Comparison of ENCODE assay signal across 2 worm cellular contexts in the genomic region with DNA sequence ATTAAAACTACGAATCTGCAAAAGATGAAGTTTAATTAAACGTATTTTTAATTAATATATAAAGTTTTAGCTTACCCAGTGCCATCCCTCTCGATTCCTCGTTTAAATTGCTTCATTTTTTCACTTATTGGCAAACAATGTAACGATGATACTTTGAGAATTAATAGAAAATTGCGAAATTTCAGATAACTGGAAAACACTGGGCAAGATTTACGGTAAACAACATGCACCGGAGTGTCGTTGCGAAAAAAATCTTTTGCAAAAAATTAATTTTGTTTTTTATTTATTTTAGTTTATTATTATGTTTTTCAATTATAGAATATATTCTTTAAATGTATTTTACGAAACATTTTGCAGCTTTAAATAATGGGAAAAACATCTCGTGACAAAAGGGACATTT.
A peak's percentile ranks its signal among the peaks of the same experiment; 100 is the strongest.
TF ChIP-seq lines count a peak whose summit lies in the region.

A gene (minus strand): TSS at position 151 of the 400 bp plus-strand sequence.
A gene (plus strand): TSS at position 358 of the 400 bp plus-strand sequence.

TF ChIP-seq in whole organism, L1 larva, 84 proteins besides CTCF, POLR2A, EP300 and RAD21 (continued from another document):
- TF ChIP-seq mab-9 (GFP tag; IDR thresholded peaks at IDR 0.05; lab: Robert Waterston, UW) (no peak), nhr-11 (tag; optimal IDR thresholded peaks at IDR 0.05; lab: Kevin White, UChicago) (no peak), unc-30 (tag; optimal IDR thresholded peaks at IDR 0.05; lab: Kevin White, UChicago) (no peak), lin-15B (tag; optimal IDR thresholded peaks at IDR 0.05; lab: Kevin White, UChicago) (peak; percentile 21), mep-1 (tag; optimal IDR thresholded peaks at IDR 0.05; lab: Kevin White, UChicago) (peak; percentile 36), lin-35 (GFP tag; optimal IDR thresholded peaks at IDR 0.05; lab: Kevin White, UChicago) (peak in 1 of 2 experiments; percentile 47), fkh-4 (tag; optimal IDR thresholded peaks at IDR 0.05; lab: Kevin White, UChicago; ENCODE audit: borderline replicate concordance) (no peak), nhr-77 (tag; optimal IDR thresholded peaks at IDR 0.05; lab: Kevin White, UChicago) (no peak), zag-1 (tag; optimal IDR thresholded peaks at IDR 0.05; lab: Kevin White, UChicago) (no peak), irx-1 (tag; optimal IDR thresholded peaks at IDR 0.05; lab: Kevin White, UChicago) (no peak), swsn-7 (tag; optimal IDR thresholded peaks at IDR 0.05; lab: Kevin White, UChicago) (peak; percentile 2), aly-2 (tag; optimal IDR thresholded peaks at IDR 0.05; lab: Kevin White, UChicago) (no peak), hlh-4 (tag; optimal IDR thresholded peaks at IDR 0.05; lab: Kevin White, UChicago) (no peak), lin-39 (tag; optimal IDR thresholded peaks at IDR 0.05; lab: Kevin White, UChicago) (peak; percentile 8), isw-1 (GFP tag; IDR thresholded peaks at IDR 0.05; lab: Robert Waterston, UW) (no peak), skn-1 (tag; optimal IDR thresholded peaks at IDR 0.05; lab: Kevin White, UChicago) (peak; percentile 79), dsc-1 (tag; optimal IDR thresholded peaks at IDR 0.05; lab: Kevin White, UChicago) (no peak), nhr-71 (tag; optimal IDR thresholded peaks at IDR 0.05; lab: Kevin White, UChicago) (peak; percentile 41), nhr-20 (tag; optimal IDR thresholded peaks at IDR 0.05; lab: Kevin White, UChicago) (peak; percentile 1), blmp-1 (tag; optimal IDR thresholded peaks at IDR 0.05; lab: Kevin White, UChicago) (peak; percentile 29), snu-23 (GFP tag; optimal IDR thresholded peaks at IDR 0.05; lab: Kevin White, UChicago) (peak; percentile 18), C16A3.4 (tag; optimal IDR thresholded peaks at IDR 0.05; lab: Kevin White, UChicago) (no peak), pax-3 (tag; optimal IDR thresholded peaks at IDR 0.05; lab: Kevin White, UChicago) (no peak), lsy-2 (tag; optimal IDR thresholded peaks at IDR 0.05; lab: Kevin White, UChicago) (peak in 1 of 2 experiments; percentile 66), zip-4 (GFP tag; optimal IDR thresholded peaks at IDR 0.05; lab: Kevin White, UChicago) (peak; percentile 82), grh-1 (GFP tag; IDR thresholded peaks at IDR 0.05; lab: Robert Waterston, UW) (no peak), nhr-47 (tag; optimal IDR thresholded peaks at IDR 0.05; lab: Kevin White, UChicago) (peak; percentile 38), tlp-1 (tag; optimal IDR thresholded peaks at IDR 0.05; lab: Kevin White, UChicago) (no peak), lin-13 (GFP tag; optimal IDR thresholded peaks at IDR 0.05; lab: Kevin White, UChicago) (no peak), dpl-1 (GFP tag; optimal IDR thresholded peaks at IDR 0.05; lab: Kevin White, UChicago) (peak in 1 of 3 experiments; percentile 29)

TF ChIP-seq in whole organism, L2 larva, 48 proteins besides CTCF, POLR2A, EP300 and RAD21 (continued from another document):
- TF ChIP-seq lin-39 (tag; optimal IDR thresholded peaks at IDR 0.05; lab: Kevin White, UChicago) (no peak), gmeb-1 (tag; optimal IDR thresholded peaks at IDR 0.05; lab: Kevin White, UChicago) (peak; percentile 6), Y55F3AM.14 (GFP tag; optimal IDR thresholded peaks at IDR 0.05; lab: Kevin White, UChicago) (no peak), R02D3.7 (tag; optimal IDR thresholded peaks at IDR 0.05; lab: Kevin White, UChicago) (peak; percentile 55), nhr-237 (tag; optimal IDR thresholded peaks at IDR 0.05; lab: Kevin White, UChicago) (no peak), unc-55 (GFP tag; optimal IDR thresholded peaks at IDR 0.05; lab: Kevin White, UChicago) (peak; percentile 86), nhr-6 (tag; optimal IDR thresholded peaks at IDR 0.05; lab: Kevin White, UChicago) (no peak), crh-2 (tag; optimal IDR thresholded peaks at IDR 0.05; lab: Kevin White, UChicago) (peak; percentile 9), unc-62 (GFP tag; optimal IDR thresholded peaks at IDR 0.05; lab: Kevin White, UChicago) (no peak), F13H6.1 (tag; optimal IDR thresholded peaks at IDR 0.05; lab: Kevin White, UChicago) (no peak), ztf-11 (tag; optimal IDR thresholded peaks at IDR 0.05; lab: Kevin White, UChicago) (no peak), snpc-4 (tag; optimal IDR thresholded peaks at IDR 0.05; lab: Kevin White, UChicago) (no peak), nhr-129 (tag; optimal IDR thresholded peaks at IDR 0.05; lab: Kevin White, UChicago) (no peak), unc-39 (tag; optimal IDR thresholded peaks at IDR 0.05; lab: Kevin White, UChicago) (no peak), nhr-25 (tag; optimal IDR thresholded peaks at IDR 0.05; lab: Kevin White, UChicago) (peak; percentile 5), ceh-16 (tag; optimal IDR thresholded peaks at IDR 0.05; lab: Kevin White, UChicago) (no peak), nhr-11 (tag; optimal IDR thresholded peaks at IDR 0.05; lab: Kevin White, UChicago) (no peak), mab-5 (tag; optimal IDR thresholded peaks at IDR 0.05; lab: Kevin White, UChicago) (no peak), skn-1 (tag; optimal IDR thresholded peaks at IDR 0.05; lab: Kevin White, UChicago) (no peak), alr-1 (tag; optimal IDR thresholded peaks at IDR 0.05; lab: Kevin White, UChicago) (no peak), sma-3 (GFP tag; optimal IDR thresholded peaks at IDR 0.05; lab: Kevin White, UChicago) (no peak), ama-1 (optimal IDR thresholded peaks at IDR 0.05; lab: Kevin White, UChicago) (no peak), mbf-1 (tag; optimal IDR thresholded peaks at IDR 0.05; lab: Kevin White, UChicago) (no peak), ceh-82 (tag; optimal IDR thresholded peaks at IDR 0.05; lab: Kevin White, UChicago) (no peak), peb-1 (tag; optimal IDR thresholded peaks at IDR 0.05; lab: Kevin White, UChicago) (no peak), nhr-23 (tag; optimal IDR thresholded peaks at IDR 0.05; lab: Kevin White, UChicago) (no peak), sma-9 (GFP tag; optimal IDR thresholded peaks at IDR 0.05; lab: Kevin White, UChicago) (no peak), sma-9 (tag; optimal IDR thresholded peaks at IDR 0.05; lab: Kevin White, UChicago) (no peak), blmp-1 (tag; optimal IDR thresholded peaks at IDR 0.05; lab: Kevin White, UChicago; ENCODE audit: insufficient read depth) (no peak), elt-3 (tag; optimal IDR thresholded peaks at IDR 0.05; lab: Kevin White, UChicago) (no peak), elt-1 (tag; optimal IDR thresholded peaks at IDR 0.05; lab: Kevin White, UChicago) (no peak), nhr-12 (tag; optimal IDR thresholded peaks at IDR 0.05; lab: Kevin White, UChicago) (no peak), fos-1 (tag; optimal IDR thresholded peaks at IDR 0.05; lab: Kevin White, UChicago) (peak; percentile 12), ztf-1 (GFP tag; conservative IDR thresholded peaks at IDR 0.05; lab: Robert Waterston, UW) (no peak)
TF ChIP-seq in whole organism, L2 larva: peak in this region for 8.
